Worm (Caenorhabditis elegans) whole organism, midembryonic: ENCODE results near the gene C47D12.5.

Experiments
- T22C8.4 ChIP-seq: fragments of 200-800 bp; sonication (Bioruptor generic); IDR thresholded peaks from 2 replicates; pipeline ENCODE4 v1.3.6; 2022; ENCODE audit warnings: missing genetic modification characterization, missing compliant biosample characterization
- flt-1 ChIP-seq: fragments of 200-800 bp; sonication (Bioruptor generic); IDR thresholded peaks from 2 replicates; pipeline ENCODE4 v1.3.6; 2022; ENCODE audit warnings: missing genetic modification characterization, missing compliant biosample characterization
- klf-2 ChIP-seq: fragments of 200-800 bp; sonication (Bioruptor generic); conservative IDR thresholded peaks from 2 replicates; pipeline ENCODE4 v1.3.6; 2022; ENCODE audit warnings: missing genetic modification reagents, missing genetic modification characterization, missing compliant biosample characterization
- med-1 ChIP-seq: sonication (generic microtip); optimal IDR thresholded peaks from 2 replicates; lab custom pipeline; 2017; ENCODE audit warnings: missing genetic modification characterization, mild to moderate bottlenecking, missing compliant biosample characterization, antibody characterized with exemption, missing genetic modification reagents; ENCODE audit not compliant: insufficient read depth
- ref-1 ChIP-seq: fragments of 200-800 bp; sonication (Bioruptor generic); conservative IDR thresholded peaks from 2 replicates; pipeline ENCODE4 v1.3.6; 2022; ENCODE audit warnings: missing genetic modification reagents, missing genetic modification characterization, missing compliant biosample characterization
- tab-1 ChIP-seq: fragments of 200-800 bp; sonication (Bioruptor generic); IDR thresholded peaks from 2 replicates; pipeline ENCODE4 v1.3.6; 2022; ENCODE audit warnings: missing genetic modification characterization, missing compliant biosample characterization
- ztf-23 ChIP-seq: fragments of 200-800 bp; sonication (Bioruptor generic); IDR thresholded peaks from 2 replicates; pipeline ENCODE4 v1.3.6; 2022; ENCODE audit warnings: missing genetic modification reagents, missing genetic modification characterization, missing compliant biosample characterization
- ztf-29 ChIP-seq: fragments of 200-800 bp; sonication (Bioruptor generic); IDR thresholded peaks from 2 replicates; pipeline ENCODE4 v1.3.6; 2022; ENCODE audit warnings: missing genetic modification reagents, missing genetic modification characterization, missing compliant biosample characterization

ce11 chrII:11719533-11719932, 34.5 kb upstream of the C47D12.5 start:
- TF ChIP-seq ztf-23 (GFP tag; lab: Robert Waterston, UW) (no peak), ztf-29 (GFP tag; lab: Robert Waterston, UW) (no peak), ref-1 (no peak), T22C8.4 (GFP tag; lab: Robert Waterston, UW) (no peak), flt-1 (GFP tag; lab: Robert Waterston, UW) (no peak), tab-1 (GFP tag; lab: Robert Waterston, UW) (no peak), klf-2 (no peak), med-1 (GFP tag; lab: Kevin White, UChicago) (no peak)
